Worm (Caenorhabditis elegans) whole organism, L4 larva: Measurements from ENCODE around the gene K01A2.10.

Experiments
- ama-1 ChIP-seq: fragments of 150-350 bp; optimal IDR thresholded peaks from 2 replicates; lab custom pipeline; 2014; ENCODE audit warnings: inconsistent platforms, mixed read lengths
- dpl-1 ChIP-seq: fragments of 150-350 bp; optimal IDR thresholded peaks from 2 replicates; lab custom pipeline; 2014; ENCODE audit warnings: missing biosample characterization, missing genetic modification reagents, missing genetic modification characterization
- egl-27 ChIP-seq: sonication (generic microtip); optimal IDR thresholded peaks from 3 replicates; lab custom pipeline; 2017; ENCODE audit warnings: missing biosample characterization, missing genetic modification reagents, missing genetic modification characterization
- mdl-1 ChIP-seq, 2 experiments: fragments of 150-350 bp in 1 of 2; sonication (generic microtip) in 1 of 2; optimal IDR thresholded peaks; 2 replicates each; lab custom pipeline; 2014 to 2017; ENCODE audit warnings: missing biosample characterization in 2 of 2, missing genetic modification characterization in 2 of 2
- nhr-25 ChIP-seq: sonication (generic microtip); optimal IDR thresholded peaks from 2 replicates; lab custom pipeline; 2017; ENCODE audit warnings: missing genetic modification characterization, mild to moderate bottlenecking, missing compliant biosample characterization, antibody characterized with exemption, moderate library complexity, borderline replicate concordance; ENCODE audit not compliant: insufficient read depth
- pqm-1 ChIP-seq: sonication (generic microtip); optimal IDR thresholded peaks from 2 replicates; lab custom pipeline; 2017; ENCODE audit warnings: missing biosample characterization, missing genetic modification characterization

- TF ChIP-seq ama-1 (lab: Kevin White, UChicago), result no peak
- TF ChIP-seq egl-27 (tag; lab: Kevin White, UChicago), result no peak
- TF ChIP-seq pqm-1, result no peak
- no peak for TF ChIP-seq dpl-1 (GFP tag; lab: Kevin White, UChicago)
- TF ChIP-seq mdl-1 (tag; optimal IDR thresholded peaks at IDR 0.05; lab: Kevin White, UChicago), result no peak
- no peak for TF ChIP-seq nhr-25
Observed at ce11 chrII:372235-372634, 49.3 kb upstream of the K01A2.10 start.
